Worm (Caenorhabditis elegans): ENCODE measurements around the gene F17C8.3.

ce11 chrIII:4748109-4748508 lies 16.4 kb downstream of the F17C8.3 start, which contains the start of gene col-89:
- no peak for TF ChIP-seq crh-2 (tag; optimal IDR thresholded peaks at IDR 0.05)
- TF ChIP-seq R02D3.7 (tag; optimal IDR thresholded peaks at IDR 0.05) = no peak
- TF ChIP-seq unc-62 (GFP tag; optimal IDR thresholded peaks at IDR 0.05) = no peak
- TF ChIP-seq F13H6.1 (tag; optimal IDR thresholded peaks at IDR 0.05) = no peak
- no peak for TF ChIP-seq ama-1 (optimal IDR thresholded peaks at IDR 0.05)
- no peak for TF ChIP-seq unc-55 (GFP tag; optimal IDR thresholded peaks at IDR 0.05)
- TF ChIP-seq nhr-10 (tag; optimal IDR thresholded peaks at IDR 0.05) = no peak
- no peak for TF ChIP-seq Y55F3AM.14 (GFP tag; optimal IDR thresholded peaks at IDR 0.05)
- no peak for TF ChIP-seq fos-1 (tag; optimal IDR thresholded peaks at IDR 0.05)
- no peak for TF ChIP-seq unc-39 (tag; optimal IDR thresholded peaks at IDR 0.05)
- TF ChIP-seq aly-2 (tag; optimal IDR thresholded peaks at IDR 0.05) = no peak
